Worm (Caenorhabditis elegans) whole organism, L2 larva: ENCODE results near the gene fbxc-21.

ENCODE experiments used
- C34F6.9 ChIP-seq: fragments of 150-350 bp; optimal IDR thresholded peaks from 2 replicates; lab custom pipeline; 2014; ENCODE audit warnings: missing biosample characterization, missing genetic modification characterization
- F13H6.1 ChIP-seq: sonication (generic microtip); optimal IDR thresholded peaks from 2 replicates; lab custom pipeline; 2016; ENCODE audit warnings: missing genetic modification characterization, missing compliant biosample characterization
- R02D3.7 ChIP-seq: fragments of 150-350 bp; optimal IDR thresholded peaks from 2 replicates; lab custom pipeline; 2014; ENCODE audit warnings: missing biosample characterization, missing genetic modification characterization
- Y55F3AM.14 ChIP-seq: fragments of 200-800 bp; sonication (Bioruptor generic); optimal IDR thresholded peaks from 2 replicates; lab custom pipeline; 2018; ENCODE audit warnings: mild to moderate bottlenecking, missing genetic modification characterization, missing compliant biosample characterization
- alr-1 ChIP-seq: fragments of 150-350 bp; optimal IDR thresholded peaks from 2 replicates; lab custom pipeline; 2014; ENCODE audit warnings: missing biosample characterization, missing genetic modification characterization
- aly-2 ChIP-seq: fragments of 150-350 bp; optimal IDR thresholded peaks from 2 replicates; lab custom pipeline; 2014; ENCODE audit warnings: missing biosample characterization, missing genetic modification characterization
- ama-1 ChIP-seq: fragments of 150-350 bp; optimal IDR thresholded peaks from 2 replicates; lab custom pipeline; 2018; ENCODE audit warnings: inconsistent platforms
- blmp-1 ChIP-seq: sonication (generic microtip); optimal IDR thresholded peaks from 2 replicates; lab custom pipeline; 2017; ENCODE audit warnings: missing genetic modification characterization, mild to moderate bottlenecking, missing compliant biosample characterization, antibody characterized with exemption, moderate library complexity; ENCODE audit not compliant: insufficient read depth
- ceh-82 ChIP-seq: fragments of 150-350 bp; optimal IDR thresholded peaks from 2 replicates; lab custom pipeline; 2014; ENCODE audit warnings: missing biosample characterization, missing genetic modification characterization
- crh-2 ChIP-seq: sonication (generic microtip); optimal IDR thresholded peaks from 2 replicates; lab custom pipeline; 2017; ENCODE audit warnings: missing biosample characterization, missing genetic modification characterization
- dmd-4 ChIP-seq: sonication (generic microtip); optimal IDR thresholded peaks from 2 replicates; lab custom pipeline; 2017; ENCODE audit warnings: missing biosample characterization, missing genetic modification characterization
- elt-1 ChIP-seq: fragments of 150-350 bp; optimal IDR thresholded peaks from 2 replicates; lab custom pipeline; 2014; ENCODE audit warnings: missing biosample characterization, missing genetic modification characterization
- elt-3 ChIP-seq: sonication (generic microtip); optimal IDR thresholded peaks from 2 replicates; lab custom pipeline; 2017; ENCODE audit warnings: missing biosample characterization, missing genetic modification characterization
- gmeb-1 ChIP-seq: fragments of 150-350 bp; optimal IDR thresholded peaks from 2 replicates; lab custom pipeline; 2014; ENCODE audit warnings: missing biosample characterization, missing genetic modification characterization
- lin-11 ChIP-seq: fragments of 150-350 bp; sonication (generic microtip); optimal IDR thresholded peaks from 2 replicates; lab custom pipeline; 2014; ENCODE audit warnings: missing biosample characterization, missing genetic modification characterization, inconsistent platforms, mixed read lengths
- lin-13 ChIP-seq: fragments of 150-350 bp; optimal IDR thresholded peaks from 2 replicates; lab custom pipeline; 2014; ENCODE audit warnings: missing biosample characterization, missing genetic modification reagents, missing genetic modification characterization
- lin-39 ChIP-seq: fragments of 150-350 bp; optimal IDR thresholded peaks from 2 replicates; lab custom pipeline; 2014; ENCODE audit warnings: missing biosample characterization, missing genetic modification reagents, missing genetic modification characterization
- mab-5 ChIP-seq: fragments of 150-350 bp; optimal IDR thresholded peaks from 2 replicates; lab custom pipeline; 2014; ENCODE audit warnings: missing biosample characterization, missing genetic modification characterization
- mbf-1 ChIP-seq: sonication (generic microtip); optimal IDR thresholded peaks from 2 replicates; lab custom pipeline; 2017; ENCODE audit warnings: missing biosample characterization, missing genetic modification characterization
- mdl-1 ChIP-seq, 2 experiments: fragments of 150-350 bp in 1 of 2; sonication (generic microtip) in 1 of 2; optimal IDR thresholded peaks; 2 replicates each; lab custom pipeline; 2017; ENCODE audit warnings: missing biosample characterization in 2 of 2, missing genetic modification characterization in 2 of 2
- nhr-11 ChIP-seq: fragments of 150-350 bp; optimal IDR thresholded peaks from 2 replicates; lab custom pipeline; 2014; ENCODE audit warnings: missing biosample characterization, missing genetic modification characterization
- nhr-12 ChIP-seq: fragments of 150-350 bp; optimal IDR thresholded peaks from 2 replicates; lab custom pipeline; 2014; ENCODE audit warnings: missing biosample characterization, missing genetic modification characterization
- nhr-129 ChIP-seq: fragments of 150-350 bp; optimal IDR thresholded peaks from 2 replicates; lab custom pipeline; 2014; ENCODE audit warnings: missing biosample characterization, missing genetic modification characterization
- nhr-21 ChIP-seq: fragments of 150-350 bp; optimal IDR thresholded peaks from 2 replicates; lab custom pipeline; 2014; ENCODE audit warnings: missing biosample characterization, missing genetic modification characterization
- nhr-237 ChIP-seq: fragments of 150-350 bp; optimal IDR thresholded peaks from 2 replicates; lab custom pipeline; 2014; ENCODE audit warnings: missing biosample characterization, missing genetic modification characterization
- nhr-25 ChIP-seq: fragments of 150-350 bp; sonication (generic microtip); optimal IDR thresholded peaks from 3 replicates; lab custom pipeline; 2014; ENCODE audit warnings: missing biosample characterization, missing genetic modification characterization
- nhr-6 ChIP-seq: fragments of 150-350 bp; optimal IDR thresholded peaks from 2 replicates; lab custom pipeline; 2014; ENCODE audit warnings: missing biosample characterization, missing genetic modification characterization
- nhr-77 ChIP-seq: fragments of 150-350 bp; optimal IDR thresholded peaks from 2 replicates; lab custom pipeline; 2014; ENCODE audit warnings: missing biosample characterization, missing genetic modification characterization
- peb-1 ChIP-seq: fragments of 150-350 bp; optimal IDR thresholded peaks from 2 replicates; lab custom pipeline; 2014; ENCODE audit warnings: missing biosample characterization, missing genetic modification characterization
- sem-4 ChIP-seq: fragments of 150-350 bp; optimal IDR thresholded peaks from 2 replicates; lab custom pipeline; 2014; ENCODE audit warnings: missing biosample characterization, missing genetic modification reagents, missing genetic modification characterization
- skn-1 ChIP-seq: sonication (generic microtip); optimal IDR thresholded peaks from 2 replicates; lab custom pipeline; 2017; ENCODE audit warnings: missing biosample characterization, missing genetic modification characterization
- sma-3 ChIP-seq: sonication (generic microtip); optimal IDR thresholded peaks from 2 replicates; lab custom pipeline; 2016; ENCODE audit warnings: missing genetic modification reagents, missing genetic modification characterization, missing compliant biosample characterization
- sma-9 ChIP-seq, 2 experiments: fragments of 150-350 bp in 1 of 2; sonication (generic microtip) in 1 of 2; optimal IDR thresholded peaks; 2 replicates each; lab custom pipeline; 2014 to 2016; ENCODE audit warnings: missing genetic modification characterization in 2 of 2, mild to moderate bottlenecking in 1 of 2, missing biosample characterization in 1 of 2, missing compliant biosample characterization in 1 of 2, missing genetic modification reagents in 1 of 2, moderate library complexity in 1 of 2
- snpc-4 ChIP-seq: fragments of 150-350 bp; optimal IDR thresholded peaks from 2 replicates; lab custom pipeline; 2014; ENCODE audit warnings: missing biosample characterization, missing genetic modification characterization
- unc-55 ChIP-seq: fragments of 150-350 bp; sonication (generic microtip); optimal IDR thresholded peaks from 3 replicates; lab custom pipeline; 2014; ENCODE audit warnings: missing biosample characterization, missing genetic modification reagents, missing genetic modification characterization
- unc-62 ChIP-seq: fragments of 150-350 bp; optimal IDR thresholded peaks from 2 replicates; lab custom pipeline; 2014; ENCODE audit warnings: missing biosample characterization, missing genetic modification reagents, missing genetic modification characterization
- ztf-1 ChIP-seq: fragments of 200-800 bp; sonication (Bioruptor generic); conservative IDR thresholded peaks from 2 replicates; pipeline ENCODE4 v1.3.6; 2022; ENCODE audit warnings: missing genetic modification characterization, missing compliant biosample characterization
- ztf-11 ChIP-seq: sonication (generic microtip); optimal IDR thresholded peaks from 2 replicates; lab custom pipeline; 2017; ENCODE audit warnings: missing biosample characterization, missing genetic modification characterization
- ztf-4 ChIP-seq: fragments of 150-350 bp; optimal IDR thresholded peaks from 2 replicates; lab custom pipeline; 2014; ENCODE audit warnings: missing biosample characterization, missing genetic modification characterization

Gene fbxc-21

DNA sequence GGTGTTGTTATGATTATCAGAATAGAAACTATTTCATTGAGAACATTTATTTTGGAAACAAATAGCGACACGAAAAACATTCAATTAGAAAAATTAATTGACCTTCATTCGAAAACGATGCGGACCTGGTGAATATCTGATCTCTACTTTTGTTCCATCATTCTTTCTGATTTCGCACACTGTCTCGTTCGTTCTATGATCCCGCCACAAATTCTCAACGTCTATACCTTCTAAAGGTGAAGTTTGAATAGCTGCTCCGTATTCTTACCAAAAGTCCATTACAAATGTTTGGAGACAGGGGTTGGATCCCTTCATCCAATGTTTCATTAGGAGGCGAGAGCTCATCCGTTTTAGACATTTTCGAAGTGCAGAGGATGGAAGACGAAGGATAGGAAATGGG, 40.9 kb downstream of the fbxc-21 start, which contains the start of gene fbxb-16:
Gene fbxb-16, minus strand, starts transcription at position 101 of the 400 bp plus-strand sequence.
- TF ChIP-seq nhr-6 (tag; lab: Kevin White, UChicago), result no peak
- TF ChIP-seq Y55F3AM.14 (GFP tag; lab: Kevin White, UChicago), result no peak
- no peak for TF ChIP-seq elt-1 (tag; lab: Kevin White, UChicago)
- TF ChIP-seq ztf-1, result no peak
- TF ChIP-seq ceh-82 (tag; lab: Kevin White, UChicago), result no peak
- no peak for TF ChIP-seq nhr-12 (tag; lab: Kevin White, UChicago)
- TF ChIP-seq C34F6.9, result no peak
- TF ChIP-seq mdl-1 (tag; optimal IDR thresholded peaks at IDR 0.05; lab: Kevin White, UChicago), result no peak
- TF ChIP-seq lin-11 (tag; lab: Kevin White, UChicago), result no peak
- TF ChIP-seq mbf-1 (tag; lab: Kevin White, UChicago), result no peak
- TF ChIP-seq skn-1 (tag; lab: Kevin White, UChicago), result no peak
- no peak for TF ChIP-seq R02D3.7 (tag; lab: Kevin White, UChicago)
- no peak for TF ChIP-seq nhr-25 (tag; lab: Kevin White, UChicago)
- no peak for TF ChIP-seq ama-1 (lab: Kevin White, UChicago)
- TF ChIP-seq dmd-4 (tag; lab: Kevin White, UChicago), result no peak
- TF ChIP-seq, all 48 proteins: peak for 0

- TF ChIP-seq aly-2 (tag; lab: Kevin White, UChicago) (no peak), mdl-1 (tag; optimal IDR thresholded peaks at IDR 0.05; lab: Kevin White, UChicago) (no peak), lin-39 (tag; lab: Kevin White, UChicago) (no peak), sma-3 (no peak), snpc-4 (tag; lab: Kevin White, UChicago) (no peak), R02D3.7 (tag; lab: Kevin White, UChicago) (no peak), ztf-1 (no peak), F13H6.1 (no peak), ztf-4 (tag; lab: Kevin White, UChicago) (no peak), nhr-237 (tag; lab: Kevin White, UChicago) (no peak), ztf-11 (no peak), blmp-1 (no peak), unc-55 (GFP tag; lab: Kevin White, UChicago) (no peak), mbf-1 (tag; lab: Kevin White, UChicago) (no peak), gmeb-1 (tag; lab: Kevin White, UChicago) (no peak), nhr-6 (tag; lab: Kevin White, UChicago) (no peak), alr-1 (tag; lab: Kevin White, UChicago) (no peak), sma-9 (GFP tag; optimal IDR thresholded peaks at IDR 0.05; lab: Kevin White, UChicago) (no peak), sma-9 (tag; optimal IDR thresholded peaks at IDR 0.05; lab: Kevin White, UChicago) (no peak), nhr-25 (tag; lab: Kevin White, UChicago) (no peak)
Observed at ce11 chrII:1650502-1650901, 42.2 kb downstream of the fbxc-21 start, which contains the start of gene fbxb-20. Gene fbxb-20 (minus strand): TSS chrII:1650602.

DNA sequence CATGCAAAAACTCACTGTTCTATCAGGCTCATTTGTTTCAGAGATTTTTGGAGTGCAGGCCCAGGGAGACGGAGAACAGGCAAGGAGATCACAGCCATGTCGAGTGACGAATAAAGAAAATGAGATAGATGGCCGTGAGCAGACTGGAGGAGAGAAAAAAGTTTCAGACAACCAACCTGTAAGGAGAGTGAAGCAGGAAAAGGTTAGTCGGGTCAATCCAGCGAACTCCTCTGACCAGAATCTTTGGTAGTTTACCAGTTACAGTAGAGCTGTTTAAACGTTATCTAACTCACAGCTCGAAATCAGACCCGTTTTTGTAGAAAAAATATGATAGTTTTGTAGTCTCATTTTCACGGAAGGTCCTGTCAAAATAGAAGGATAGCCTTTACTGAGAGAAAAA, 44.0 kb downstream of the fbxc-21 start, which contains the start of gene fbxb-21:
Gene fbxb-21, minus strand, starts transcription at position 101 of the 400 bp plus-strand sequence.
- TF ChIP-seq nhr-6 (tag; lab: Kevin White, UChicago) (no peak), R02D3.7 (tag; lab: Kevin White, UChicago) (no peak), nhr-12 (tag; lab: Kevin White, UChicago) (no peak), crh-2 (tag; lab: Kevin White, UChicago) (no peak), unc-55 (GFP tag; lab: Kevin White, UChicago) (no peak)

DNA sequence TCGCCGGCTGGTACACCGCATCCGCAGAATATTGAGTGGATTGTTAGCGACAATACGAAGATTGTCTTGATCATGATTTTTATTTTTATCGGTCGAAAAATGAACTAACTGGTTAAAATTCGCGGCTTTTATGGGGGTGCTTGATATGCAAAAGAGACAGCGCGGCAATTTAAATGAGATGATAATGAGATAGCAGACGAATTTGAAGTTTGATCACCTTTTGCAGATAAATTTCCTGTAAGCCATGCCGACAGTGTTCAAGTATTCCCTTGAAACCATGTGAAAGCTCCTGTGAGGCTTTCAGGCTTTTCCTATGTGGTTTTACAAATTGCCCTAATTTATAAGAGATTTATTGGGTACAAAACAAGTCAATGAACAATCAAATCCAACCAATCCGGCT, 46.5 kb downstream of the fbxc-21 start, which contains the start of gene ZC204.17:
Gene ZC204.17, minus strand, starts transcription at position 101 of the 400 bp plus-strand sequence.
- no peak for TF ChIP-seq F13H6.1
- no peak for TF ChIP-seq sem-4 (tag; lab: Kevin White, UChicago)
- TF ChIP-seq ztf-4 (tag; lab: Kevin White, UChicago), result no peak
- TF ChIP-seq nhr-25 (tag; lab: Kevin White, UChicago), result no peak
- no peak for TF ChIP-seq nhr-21 (tag; lab: Kevin White, UChicago)
- TF ChIP-seq nhr-129, result no peak

ce11 chrII:1644777-1645348, 47.9 kb downstream of the fbxc-21 start, which contains the start of gene ZC204.6:
Gene ZC204.6 (minus strand): TSS chrII:1644827.
- TF ChIP-seq sma-9 (GFP tag; optimal IDR thresholded peaks at IDR 0.05; lab: Kevin White, UChicago), result no peak
- TF ChIP-seq sma-9 (tag; optimal IDR thresholded peaks at IDR 0.05; lab: Kevin White, UChicago), result no peak
- TF ChIP-seq nhr-237 (tag; lab: Kevin White, UChicago), result no peak
- TF ChIP-seq unc-62 (GFP tag; lab: Kevin White, UChicago), result no peak
- no peak for TF ChIP-seq nhr-21 (tag; lab: Kevin White, UChicago)
- no peak for TF ChIP-seq nhr-129
- no peak for TF ChIP-seq lin-39 (tag; lab: Kevin White, UChicago)
- no peak for TF ChIP-seq nhr-77
- no peak for TF ChIP-seq nhr-11 (tag; lab: Kevin White, UChicago)
- no peak for TF ChIP-seq crh-2 (tag; lab: Kevin White, UChicago)
- TF ChIP-seq elt-3 (tag; lab: Kevin White, UChicago), result no peak
- no peak for TF ChIP-seq peb-1
- TF ChIP-seq R02D3.7 (tag; lab: Kevin White, UChicago), result no peak
- TF ChIP-seq sma-3, result no peak
- no peak for TF ChIP-seq nhr-25 (tag; lab: Kevin White, UChicago)
- no peak for TF ChIP-seq lin-13 (GFP tag; lab: Kevin White, UChicago)
- TF ChIP-seq mab-5 (tag; lab: Kevin White, UChicago), result no peak
- no peak for TF ChIP-seq dmd-4 (tag; lab: Kevin White, UChicago)
